Worm (Caenorhabditis elegans): ENCODE measurements around the gene myo-6.

ce11 chrIII:13452824-13453223, 43.2 kb downstream of the myo-6 start:
- TF ChIP-seq him-1 (tag; optimal IDR thresholded peaks at IDR 0.05), result no peak
- TF ChIP-seq dao-5 (tag; optimal IDR thresholded peaks at IDR 0.05), result no peak

All from whole organism, L4/young adult.